Fruit fly (Drosophila melanogaster) whole organism, embryonic: ENCODE results near the gene GluProRS.

ENCODE experiments used
- Atf-2 ChIP-seq: fragments of 200-800 bp; sonication (Bioruptor generic); optimal IDR thresholded peaks from 2 replicates; lab custom pipeline; 2016; ENCODE audit warnings: missing biosample characterization, missing genetic modification characterization
- CG12236 ChIP-seq: fragments of 200-800 bp; sonication (Bioruptor generic); optimal IDR thresholded peaks from 2 replicates; lab custom pipeline; 2016; ENCODE audit warnings: missing biosample characterization, missing genetic modification characterization
- CG14014 ChIP-seq: fragments of 200-800 bp; sonication (Bioruptor generic); IDR thresholded peaks from 2 replicates; pipeline ENCODE4 v1.3.6; 2022; ENCODE audit warnings: missing biosample characterization, missing genetic modification characterization
- CG16815 ChIP-seq: fragments of 200-800 bp; sonication (Bioruptor generic); optimal IDR thresholded peaks from 3 replicates; lab custom pipeline; 2017; ENCODE audit warnings: missing biosample characterization, mild to moderate bottlenecking, missing genetic modification characterization
- CG17385 ChIP-seq: fragments of 200-800 bp; sonication (Bioruptor generic); optimal IDR thresholded peaks from 3 replicates; lab custom pipeline; 2018; ENCODE audit warnings: missing biosample characterization, mild to moderate bottlenecking, missing genetic modification characterization
- CG1792 ChIP-seq: fragments of 200-800 bp; sonication (Bioruptor generic); optimal IDR thresholded peaks from 2 replicates; lab custom pipeline; 2016; ENCODE audit warnings: missing biosample characterization, missing genetic modification characterization
- CG4404 ChIP-seq: fragments of 200-800 bp; sonication (Bioruptor generic); IDR thresholded peaks from 2 replicates; pipeline ENCODE4 v1.3.6; 2022; ENCODE audit warnings: missing biosample characterization, missing genetic modification characterization
- CG4707 ChIP-seq: fragments of 200-800 bp; sonication (Bioruptor generic); optimal IDR thresholded peaks from 2 replicates; lab custom pipeline; 2018; ENCODE audit warnings: missing biosample characterization, mild to moderate bottlenecking, missing genetic modification characterization, moderate library complexity
- CG4730 ChIP-seq: fragments of 200-800 bp; sonication (Bioruptor generic); IDR thresholded peaks from 2 replicates; pipeline ENCODE4 v1.3.6; 2022; ENCODE audit warnings: missing biosample characterization, missing genetic modification characterization
- CG5245 ChIP-seq: fragments of 200-800 bp; sonication (Bioruptor generic); optimal IDR thresholded peaks from 3 replicates; lab custom pipeline; 2016; ENCODE audit warnings: missing biosample characterization, missing genetic modification characterization
- CG6765 ChIP-seq: fragments of 200-800 bp; sonication (Bioruptor generic); optimal IDR thresholded peaks from 3 replicates; lab custom pipeline; 2017; ENCODE audit warnings: missing biosample characterization, mild to moderate bottlenecking, missing genetic modification characterization
- CG6791 ChIP-seq: fragments of 200-800 bp; sonication (Bioruptor generic); IDR thresholded peaks from 3 replicates; pipeline ENCODE4 v1.3.6; 2022; ENCODE audit warnings: missing biosample characterization, missing genetic modification characterization; ENCODE audit not compliant: partially characterized antibody
- CG8089 ChIP-seq: fragments of 200-800 bp; sonication (Bioruptor generic); optimal IDR thresholded peaks from 3 replicates; lab custom pipeline; 2016; ENCODE audit warnings: missing biosample characterization, missing genetic modification characterization
- CG8765 ChIP-seq: fragments of 200-800 bp; sonication (Bioruptor generic); IDR thresholded peaks from 2 replicates; pipeline ENCODE4 v1.3.6; 2022; ENCODE audit warnings: missing biosample characterization, missing genetic modification characterization
- CG9727 ChIP-seq: fragments of 200-800 bp; sonication (Bioruptor generic); optimal IDR thresholded peaks from 3 replicates; lab custom pipeline; 2017; ENCODE audit warnings: missing biosample characterization, mild to moderate bottlenecking, missing genetic modification characterization
- CG9817 ChIP-seq: fragments of 200-800 bp; sonication (Bioruptor generic); optimal IDR thresholded peaks from 2 replicates; lab custom pipeline; 2018; ENCODE audit warnings: missing biosample characterization, mild to moderate bottlenecking, missing genetic modification characterization, moderate library complexity
- Dp ChIP-seq: fragments of 200-800 bp; sonication (Bioruptor generic); optimal IDR thresholded peaks from 2 replicates; lab custom pipeline; 2018; ENCODE audit warnings: missing biosample characterization, mild to moderate bottlenecking, missing genetic modification characterization, moderate library complexity
- Drgx ChIP-seq: fragments of 200-800 bp; sonication (Bioruptor generic); IDR thresholded peaks from 2 replicates; pipeline ENCODE4 v1.3.6; 2022; ENCODE audit warnings: missing biosample characterization, missing genetic modification characterization
- Hmx ChIP-seq: fragments of 200-800 bp; sonication (Bioruptor generic); optimal IDR thresholded peaks from 2 replicates; lab custom pipeline; 2016; ENCODE audit warnings: missing biosample characterization, missing genetic modification characterization
- Lpt ChIP-seq: fragments of >200 bp; optimal IDR thresholded peaks from 2 replicates; lab custom pipeline; 2018; ENCODE audit warnings: missing biosample characterization, missing genetic modification characterization
- PHDP ChIP-seq: fragments of 200-800 bp; sonication (Bioruptor generic); optimal IDR thresholded peaks from 3 replicates; lab custom pipeline; 2018; ENCODE audit warnings: missing biosample characterization, mild to moderate bottlenecking, missing genetic modification characterization, moderate library complexity
- Rx ChIP-seq: fragments of 200-800 bp; sonication (Bioruptor generic); IDR thresholded peaks from 2 replicates; pipeline ENCODE4 v1.3.6; 2022; ENCODE audit warnings: missing biosample characterization, missing genetic modification characterization
- Scr ChIP-seq: fragments of 200-800 bp; sonication (Bioruptor generic); IDR thresholded peaks from 2 replicates; pipeline ENCODE4 v1.3.6; 2022; ENCODE audit warnings: missing biosample characterization, missing genetic modification characterization; ENCODE audit not compliant: partially characterized antibody
- Sox100B ChIP-seq: fragments of 200-800 bp; sonication (Bioruptor generic); optimal IDR thresholded peaks from 3 replicates; lab custom pipeline; 2018; ENCODE audit warnings: missing biosample characterization, mild to moderate bottlenecking, missing genetic modification characterization
- Taf1 ChIP-seq: fragments of 200-800 bp; sonication (Bioruptor generic); IDR thresholded peaks from 2 replicates; pipeline ENCODE4 v1.3.6; 2022; ENCODE audit warnings: missing biosample characterization, missing genetic modification characterization
- az2 ChIP-seq: fragments of 200-800 bp; sonication (Bioruptor generic); optimal IDR thresholded peaks from 3 replicates; lab custom pipeline; 2016; ENCODE audit warnings: missing biosample characterization, missing genetic modification characterization
- danr ChIP-seq: fragments of 200-800 bp; sonication (Bioruptor generic); IDR thresholded peaks from 2 replicates; pipeline ENCODE4 v1.3.6; 2022; ENCODE audit warnings: missing biosample characterization, missing genetic modification characterization
- dmrt99B ChIP-seq: fragments of 200-800 bp; sonication (Bioruptor generic); optimal IDR thresholded peaks from 2 replicates; lab custom pipeline; 2018; ENCODE audit warnings: missing biosample characterization, mild to moderate bottlenecking, missing genetic modification characterization, moderate library complexity
- emc ChIP-seq: fragments of 200-800 bp; sonication (Bioruptor generic); optimal IDR thresholded peaks from 2 replicates; lab custom pipeline; 2016; ENCODE audit warnings: missing biosample characterization, missing genetic modification characterization
- gro ChIP-seq: fragments of 200-800 bp; sonication (Bioruptor generic); optimal IDR thresholded peaks from 2 replicates; lab custom pipeline; 2016; ENCODE audit warnings: missing biosample characterization, missing genetic modification characterization
- hkb ChIP-seq, 2 experiments: fragments of 200-800 bp in 1 of 2; fragments of >200 bp in 1 of 2; sonication (Bioruptor generic) in 1 of 2; IDR thresholded peaks in 1 of 2; optimal IDR thresholded peaks in 1 of 2; 2 replicates each; pipeline versions ENCODE4 v1.3.6 to Lab custom; 2017 to 2022; ENCODE audit warnings: missing biosample characterization in 1 of 2, missing genetic modification characterization in 1 of 2
- mam ChIP-seq: fragments of 200-800 bp; sonication (Bioruptor generic); optimal IDR thresholded peaks from 3 replicates; lab custom pipeline; 2016; ENCODE audit warnings: missing biosample characterization, missing genetic modification characterization
- mirr ChIP-seq: fragments of 200-800 bp; sonication (Bioruptor generic); optimal IDR thresholded peaks from 3 replicates; lab custom pipeline; 2018; ENCODE audit warnings: missing biosample characterization, mild to moderate bottlenecking, missing genetic modification characterization
- psq ChIP-seq: fragments of 200-800 bp; sonication (Bioruptor generic); optimal IDR thresholded peaks from 2 replicates; lab custom pipeline; 2017; ENCODE audit warnings: missing biosample characterization, missing genetic modification characterization
- pum ChIP-seq: fragments of 200-800 bp; sonication (Bioruptor generic); optimal IDR thresholded peaks from 2 replicates; lab custom pipeline; 2016; ENCODE audit warnings: missing biosample characterization, missing genetic modification characterization
- run ChIP-seq: fragments of 200-800 bp; sonication (Bioruptor generic); optimal IDR thresholded peaks from 3 replicates; lab custom pipeline; 2018; ENCODE audit warnings: missing biosample characterization, mild to moderate bottlenecking, missing genetic modification characterization
- slbo ChIP-seq: fragments of 200-800 bp; sonication (Bioruptor generic); IDR thresholded peaks from 2 replicates; pipeline ENCODE4 v1.3.6; 2022; ENCODE audit warnings: missing biosample characterization, missing genetic modification characterization
- sna ChIP-seq: fragments of 200-800 bp; sonication (Bioruptor generic); IDR thresholded peaks from 2 replicates; pipeline ENCODE4 v1.3.6; 2022; ENCODE audit warnings: missing biosample characterization, missing genetic modification characterization; ENCODE audit not compliant: partially characterized antibody
- sqz ChIP-seq: fragments of 200-800 bp; sonication (Bioruptor generic); optimal IDR thresholded peaks from 3 replicates; lab custom pipeline; 2018; ENCODE audit warnings: missing biosample characterization, mild to moderate bottlenecking, missing genetic modification characterization
- tin ChIP-seq: fragments of 200-800 bp; sonication (Bioruptor generic); optimal IDR thresholded peaks from 3 replicates; lab custom pipeline; 2016; ENCODE audit warnings: missing biosample characterization, missing genetic modification characterization
- wor ChIP-seq: fragments of 200-800 bp; sonication (Bioruptor generic); IDR thresholded peaks from 2 replicates; pipeline ENCODE4 v1.3.6; 2022; ENCODE audit warnings: missing biosample characterization, missing genetic modification characterization
- yki ChIP-seq: fragments of >200 bp; optimal IDR thresholded peaks from 3 replicates; lab custom pipeline; 2018

Gene GluProRS

DNA sequence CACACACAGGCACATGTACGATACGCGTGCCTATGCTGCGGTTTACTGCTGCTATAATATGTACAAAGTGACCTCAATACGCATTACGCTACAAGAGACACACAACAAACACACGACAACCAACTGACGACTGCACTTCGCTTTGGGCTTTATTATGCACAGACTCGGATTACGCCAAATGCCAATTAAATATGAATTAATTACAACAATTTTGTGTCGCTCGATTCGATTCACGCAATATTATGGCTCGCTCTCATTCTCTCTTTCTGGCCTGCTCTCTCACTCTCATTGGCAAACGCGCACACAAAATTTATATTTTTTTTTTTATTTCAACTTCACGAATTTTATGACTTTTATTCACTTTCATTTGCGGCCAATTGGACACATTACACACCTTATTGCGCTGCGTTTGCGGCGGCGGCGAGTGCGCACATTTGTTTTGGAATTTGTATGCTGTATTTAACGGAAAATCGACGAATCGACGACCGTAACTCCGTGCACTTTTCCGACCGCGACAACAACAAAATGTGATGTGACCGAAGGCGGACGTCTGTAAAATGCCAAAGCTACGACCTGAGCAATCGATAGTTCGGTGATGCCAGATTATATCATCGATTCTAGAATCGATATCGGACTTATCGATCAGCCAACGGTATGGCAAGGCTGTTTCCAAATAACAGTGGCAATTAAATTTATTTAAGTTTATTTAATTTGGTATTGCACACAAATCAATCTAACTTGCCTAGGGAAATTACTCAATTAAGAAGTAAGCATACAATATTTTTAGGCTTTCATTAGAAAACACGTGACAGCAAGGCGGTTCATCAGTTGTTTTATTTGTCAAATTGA, 35.5 kb downstream of the GluProRS start, which contains the start of the genes sba and CG31141 (continued):
- TF ChIP-seq az2 (GFP tag; lab: Kevin White, UChicago) (no peak), pum (GFP tag; lab: Kevin White, UChicago) (no peak), CG12236 (GFP tag; lab: Kevin White, UChicago) (no peak), dmrt99B (tag; lab: Kevin White, UChicago) (no peak), slbo (GFP tag; lab: Robert Waterston, UW) (no peak), CG5245 (no peak), CG9727 (no peak), sna (GFP tag; lab: Robert Waterston, UW) (peak; percentile 73), mam (GFP tag; lab: Kevin White, UChicago) (peak; percentile 9), tin (GFP tag; lab: Kevin White, UChicago) (peak; percentile 18), CG16815 (GFP tag; lab: Kevin White, UChicago) (no peak), Taf1 (no peak), PHDP (tag; lab: Kevin White, UChicago) (peak; percentile 27), Sox100B (no peak), CG4707 (GFP tag; lab: Kevin White, UChicago) (peak; percentile 29), Dp (GFP tag; lab: Kevin White, UChicago) (peak; percentile 71), run (tag; lab: Kevin White, UChicago) (no peak), Scr (peak; percentile 79), mirr (GFP tag; lab: Kevin White, UChicago) (peak; percentile 42), CG4404 (no peak), sqz (GFP tag; lab: Kevin White, UChicago) (peak; percentile 68), CG6765 (GFP tag; lab: Kevin White, UChicago) (peak; percentile 28), Hmx (GFP tag; lab: Kevin White, UChicago) (no peak), Drgx (GFP tag; lab: Robert Waterston, UW) (no peak), emc (GFP tag; lab: Kevin White, UChicago) (no peak), CG4730 (no peak), wor (no peak), danr (GFP tag; lab: Robert Waterston, UW) (no peak), CG17385 (GFP tag; lab: Kevin White, UChicago) (peak; percentile 32), CG14014 (GFP tag; lab: Robert Waterston, UW) (no peak), yki (lab: Kevin White, UChicago) (no peak), Rx (GFP tag; lab: Robert Waterston, UW) (no peak), psq (GFP tag; lab: Kevin White, UChicago) (no peak), hkb (optimal IDR thresholded peaks at IDR 0.05; lab: Kevin White, UChicago) (no peak), hkb (GFP tag; IDR thresholded peaks at IDR 0.05; lab: Robert Waterston, UW) (peak; percentile 50), CG8765 (GFP tag; lab: Robert Waterston, UW) (no peak), CG1792 (no peak), CG9817 (tag; lab: Kevin White, UChicago) (no peak), CG6791 (GFP tag; lab: Robert Waterston, UW) (peak; percentile 94), gro (GFP tag; lab: Kevin White, UChicago) (peak; percentile 73), Atf-2 (no peak), CG8089 (GFP tag; lab: Kevin White, UChicago) (no peak), Lpt (no peak)
- TF ChIP-seq, all 482 proteins: peak for 175
